Fruit fly (Drosophila melanogaster): ENCODE results near the gene CG4362.

dm6 chr3R:20263793-20264483 lies 43.4 kb downstream of the CG4362 start:
- TF ChIP-seq Myc (optimal IDR thresholded peaks at IDR 0.05): no peak
- TF ChIP-seq insv (optimal IDR thresholded peaks at IDR 0.05): no peak
- TF ChIP-seq psq (optimal IDR thresholded peaks at IDR 0.05): no peak
- no peak for TF ChIP-seq h (optimal IDR thresholded peaks at IDR 0.05)

All from Kc167 (cell line).